Worm (Caenorhabditis elegans): ENCODE results near the gene dnj-10.

DNA sequence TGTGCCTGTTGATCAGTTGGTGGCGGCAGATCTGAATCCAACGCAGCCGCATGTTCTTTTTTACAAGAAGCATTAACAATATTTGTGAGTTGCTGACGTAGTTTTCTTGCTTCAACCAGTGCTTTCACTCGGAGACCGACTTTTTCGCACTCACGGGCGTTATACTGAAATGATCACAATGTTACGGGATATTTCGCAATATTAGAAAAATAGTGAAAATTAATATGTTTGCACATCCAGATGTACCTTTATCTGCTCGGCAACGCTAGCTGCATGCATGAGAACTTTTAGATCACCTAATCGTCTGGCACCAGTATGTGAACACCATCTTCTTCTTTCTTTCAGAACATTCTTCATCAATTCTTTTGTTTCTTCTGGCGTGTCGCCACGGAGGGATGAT lies 19.7 kb upstream of the dnj-10 start:
- TF ChIP-seq repo-1 (tag; optimal IDR thresholded peaks at IDR 0.05) (no peak), F10E7.11 (tag; optimal IDR thresholded peaks at IDR 0.05) (no peak), ceh-40 (GFP tag; IDR thresholded peaks at IDR 0.05) (no peak), efl-1 (GFP tag; optimal IDR thresholded peaks at IDR 0.05) (no peak), lir-1 (GFP tag; conservative IDR thresholded peaks at IDR 0.05) (no peak), F49E8.2 (tag; optimal IDR thresholded peaks at IDR 0.05; ENCODE audit: insufficient read depth) (no peak), F23B12.7 (tag; optimal IDR thresholded peaks at IDR 0.05; ENCODE audit: insufficient read depth) (no peak), pbrm-1 (GFP tag; IDR thresholded peaks at IDR 0.05) (no peak), pha-4 (tag; optimal IDR thresholded peaks at IDR 0.05) (no peak), ztf-6 (GFP tag; IDR thresholded peaks at IDR 0.05) (no peak), F39B2.1 (GFP tag; IDR thresholded peaks at IDR 0.05) (no peak), nhr-27 (tag; optimal IDR thresholded peaks at IDR 0.05) (no peak)

Data from whole organism, young adult.